Fruit fly (Drosophila melanogaster) whole organism, embryonic: ENCODE results near the gene Cdc16.
A peak's percentile ranks its signal among the peaks of the same experiment; 100 is the strongest.

Experiments used
- Atf3 ChIP-seq: fragments of 200-800 bp; sonication (Bioruptor generic); optimal IDR thresholded peaks from 3 replicates; lab custom pipeline; 2016; ENCODE audit warnings: missing biosample characterization, missing genetic modification characterization
- Bgb ChIP-seq: fragments of 200-800 bp; sonication (Bioruptor generic); IDR thresholded peaks from 2 replicates; pipeline ENCODE4 v1.3.6; 2022; ENCODE audit warnings: missing biosample characterization, missing genetic modification characterization; ENCODE audit not compliant: partially characterized antibody
- Blimp-1 ChIP-seq: fragments of 200-800 bp; sonication (Bioruptor generic); optimal IDR thresholded peaks from 3 replicates; lab custom pipeline; 2018; ENCODE audit warnings: missing biosample characterization, missing genetic modification characterization, mild to moderate bottlenecking, moderate library complexity, missing genetic modification reagents
- CG10543 ChIP-seq: fragments of 200-800 bp; sonication (Bioruptor generic); optimal IDR thresholded peaks from 3 replicates; lab custom pipeline; 2017; ENCODE audit warnings: missing biosample characterization, mild to moderate bottlenecking, missing genetic modification characterization, moderate library complexity
- CG12155 ChIP-seq: fragments of 200-800 bp; sonication (Bioruptor generic); optimal IDR thresholded peaks from 3 replicates; lab custom pipeline; 2016; ENCODE audit warnings: missing biosample characterization, missing genetic modification characterization
- CG12299 ChIP-seq: fragments of 200-800 bp; sonication (Bioruptor generic); optimal IDR thresholded peaks from 2 replicates; lab custom pipeline; 2018; ENCODE audit warnings: missing biosample characterization, mild to moderate bottlenecking, missing genetic modification characterization
- CG15479 ChIP-seq: fragments of 200-800 bp; sonication (Bioruptor generic); optimal IDR thresholded peaks from 3 replicates; lab custom pipeline; 2019; ENCODE audit warnings: missing biosample characterization, mild to moderate bottlenecking, missing genetic modification characterization, moderate library complexity
- CG16815 ChIP-seq: fragments of 200-800 bp; sonication (Bioruptor generic); optimal IDR thresholded peaks from 3 replicates; lab custom pipeline; 2017; ENCODE audit warnings: missing biosample characterization, mild to moderate bottlenecking, missing genetic modification characterization
- CG17912 ChIP-seq: fragments of 200-800 bp; sonication (Bioruptor generic); optimal IDR thresholded peaks from 2 replicates; lab custom pipeline; 2018; ENCODE audit warnings: missing biosample characterization, mild to moderate bottlenecking, missing genetic modification characterization
- CG18011 ChIP-seq: fragments of 200-800 bp; sonication (Bioruptor generic); optimal IDR thresholded peaks from 2 replicates; lab custom pipeline; 2017; ENCODE audit warnings: missing biosample characterization, missing genetic modification characterization, mild to moderate bottlenecking, moderate library complexity, missing genotype
- CG2120 ChIP-seq: fragments of 200-800 bp; sonication (Bioruptor generic); optimal IDR thresholded peaks from 3 replicates; lab custom pipeline; 2016; ENCODE audit warnings: missing biosample characterization, missing genetic modification characterization
- CG2199 ChIP-seq: fragments of 200-800 bp; sonication (Bioruptor generic); IDR thresholded peaks from 3 replicates; pipeline ENCODE4 v1.3.6; 2022; ENCODE audit warnings: missing biosample characterization, missing genetic modification characterization
- CG30020 ChIP-seq: fragments of 200-800 bp; optimal IDR thresholded peaks from 2 replicates; lab custom pipeline; 2019; ENCODE audit warnings: missing biosample characterization, mild to moderate bottlenecking, missing genetic modification characterization, moderate library complexity
- CG30431 ChIP-seq: fragments of 200-800 bp; sonication (Bioruptor generic); optimal IDR thresholded peaks from 2 replicates; lab custom pipeline; 2017; ENCODE audit warnings: missing biosample characterization, missing genetic modification characterization
- CG31388 ChIP-seq: fragments of 200-800 bp; sonication (Bioruptor generic); optimal IDR thresholded peaks from 2 replicates; lab custom pipeline; 2016; ENCODE audit warnings: missing biosample characterization, missing genetic modification characterization
- CG3407 ChIP-seq: fragments of 200-800 bp; sonication (Bioruptor generic); optimal IDR thresholded peaks from 2 replicates; lab custom pipeline; 2018; ENCODE audit warnings: missing biosample characterization, mild to moderate bottlenecking, missing genetic modification characterization
- CG3726 ChIP-seq: fragments of 200-800 bp; sonication (Bioruptor generic); IDR thresholded peaks from 3 replicates; pipeline ENCODE4, ENCODE4 v1.3.6; 2022; ENCODE audit warnings: missing biosample characterization, missing genetic modification characterization
- CG4328 ChIP-seq: fragments of 200-800 bp; sonication (Bioruptor generic); optimal IDR thresholded peaks from 3 replicates; lab custom pipeline; 2017; ENCODE audit warnings: missing biosample characterization, missing genetic modification reagents, missing genetic modification characterization
- CG8478 ChIP-seq: fragments of >200 bp; optimal IDR thresholded peaks from 2 replicates; lab custom pipeline; 2018
- CG9437 ChIP-seq: fragments of 200-800 bp; sonication (Bioruptor generic); optimal IDR thresholded peaks from 2 replicates; lab custom pipeline; 2018; ENCODE audit warnings: missing biosample characterization, mild to moderate bottlenecking, missing genetic modification characterization
- CTCF ChIP-seq: fragments of 200-800 bp; sonication (Bioruptor generic); optimal IDR thresholded peaks from 2 replicates; lab custom pipeline; 2017; ENCODE audit warnings: missing biosample characterization, mild to moderate bottlenecking, missing genetic modification characterization, moderate library complexity
- Camta ChIP-seq: fragments of 200-800 bp; sonication (Bioruptor generic); optimal IDR thresholded peaks from 2 replicates; lab custom pipeline; 2016; ENCODE audit warnings: missing biosample characterization, missing genetic modification characterization
- Doc2 ChIP-seq: fragments of 200-800 bp; sonication (Bioruptor generic); IDR thresholded peaks from 2 replicates; pipeline ENCODE4 v1.3.6; 2022; ENCODE audit warnings: missing biosample characterization, missing genetic modification characterization
- Fer1 ChIP-seq: fragments of 200-800 bp; sonication (Bioruptor generic); optimal IDR thresholded peaks from 2 replicates; lab custom pipeline; 2017; ENCODE audit warnings: missing biosample characterization, mild to moderate bottlenecking, missing genetic modification characterization
- GATAe ChIP-seq: fragments of 200-800 bp; sonication (Bioruptor generic); conservative IDR thresholded peaks from 2 replicates; pipeline ENCODE4 v1.3.6; 2022; ENCODE audit warnings: missing biosample characterization, missing genetic modification characterization
- HLH4C ChIP-seq: fragments of 200-800 bp; sonication (Bioruptor generic); IDR thresholded peaks from 3 replicates; pipeline ENCODE4 v1.3.6; 2022; ENCODE audit warnings: missing biosample characterization, missing genetic modification characterization; ENCODE audit not compliant: partially characterized antibody
- HLH54F ChIP-seq: fragments of 200-800 bp; sonication (Bioruptor generic); optimal IDR thresholded peaks from 3 replicates; lab custom pipeline; 2016; ENCODE audit warnings: missing biosample characterization, missing genetic modification characterization
- Hr78 ChIP-seq, 2 experiments: fragments of 200-800 bp in 1 of 2; fragments of >200 bp in 1 of 2; sonication (Bioruptor generic) in 1 of 2; optimal IDR thresholded peaks; 2 replicates each; lab custom pipeline; 2017 to 2019; ENCODE audit warnings: missing biosample characterization in 2 of 2, missing genetic modification characterization in 2 of 2, mild to moderate bottlenecking in 1 of 2, moderate library complexity in 1 of 2
- MTF-1 ChIP-seq: fragments of 200-800 bp; sonication (Bioruptor generic); optimal IDR thresholded peaks from 2 replicates; lab custom pipeline; 2018; ENCODE audit warnings: missing biosample characterization, mild to moderate bottlenecking, missing genetic modification characterization, borderline replicate concordance
- Myb ChIP-seq: fragments of 200-800 bp; sonication (Bioruptor generic); optimal IDR thresholded peaks from 2 replicates; lab custom pipeline; 2016; ENCODE audit warnings: missing biosample characterization, missing genetic modification characterization
- Oli ChIP-seq: fragments of 200-800 bp; sonication (Bioruptor generic); optimal IDR thresholded peaks from 2 replicates; lab custom pipeline; 2018; ENCODE audit warnings: missing biosample characterization, mild to moderate bottlenecking, missing genetic modification characterization, moderate library complexity
- PHDP ChIP-seq: fragments of 200-800 bp; sonication (Bioruptor generic); optimal IDR thresholded peaks from 3 replicates; lab custom pipeline; 2018; ENCODE audit warnings: missing biosample characterization, mild to moderate bottlenecking, missing genetic modification characterization, moderate library complexity
- Sin3A ChIP-seq: fragments of >200 bp; optimal IDR thresholded peaks from 2 replicates; lab custom pipeline; 2018
- Tbp ChIP-seq: fragments of >200 bp; optimal IDR thresholded peaks from 2 replicates; lab custom pipeline; 2018; ENCODE audit warnings: missing biosample characterization, missing genetic modification characterization
- ab ChIP-seq: fragments of 200-800 bp; sonication (Bioruptor generic); optimal IDR thresholded peaks from 2 replicates; lab custom pipeline; 2016; ENCODE audit warnings: missing biosample characterization, missing genetic modification characterization
- bab2 ChIP-seq: fragments of 200-800 bp; sonication (Bioruptor generic); optimal IDR thresholded peaks from 2 replicates; lab custom pipeline; 2016; ENCODE audit warnings: missing biosample characterization, missing genetic modification characterization
- bbx ChIP-seq: fragments of 200-800 bp; sonication (Bioruptor generic); IDR thresholded peaks from 2 replicates; pipeline ENCODE4 v1.3.6; 2022; ENCODE audit warnings: missing biosample characterization, missing genetic modification characterization; ENCODE audit not compliant: partially characterized antibody
- da ChIP-seq: fragments of 200-800 bp; sonication (Bioruptor generic); optimal IDR thresholded peaks from 2 replicates; lab custom pipeline; 2016; ENCODE audit warnings: missing biosample characterization, missing genetic modification characterization
- dati ChIP-seq: fragments of 200-800 bp; sonication (Bioruptor generic); IDR thresholded peaks from 2 replicates; pipeline ENCODE4 v1.3.6; 2022; ENCODE audit warnings: missing biosample characterization, missing genetic modification characterization
- dimm ChIP-seq: fragments of 200-800 bp; sonication (Bioruptor generic); IDR thresholded peaks from 2 replicates; pipeline ENCODE4 v1.3.6; 2022; ENCODE audit warnings: missing biosample characterization, missing genetic modification characterization
- grau ChIP-seq: fragments of 200-800 bp; optimal IDR thresholded peaks from 3 replicates; lab custom pipeline; 2019; ENCODE audit warnings: missing biosample characterization, mild to moderate bottlenecking, missing genetic modification characterization, moderate library complexity
- gsb ChIP-seq: fragments of 200-800 bp; sonication (Bioruptor generic); IDR thresholded peaks from 2 replicates; pipeline ENCODE4 v1.3.6; 2022; ENCODE audit warnings: missing biosample characterization, missing genetic modification characterization
- ind ChIP-seq: fragments of 200-800 bp; sonication (Bioruptor generic); optimal IDR thresholded peaks from 3 replicates; lab custom pipeline; 2016; ENCODE audit warnings: missing biosample characterization, missing genetic modification characterization
- insv ChIP-seq, 2 experiments: fragments of 200-800 bp; sonication (Bioruptor generic); optimal IDR thresholded peaks; 3 replicates each; lab custom pipeline; 2016 to 2018; ENCODE audit warnings: missing biosample characterization in 2 of 2, missing genetic modification characterization in 2 of 2
- mld ChIP-seq: fragments of 200-800 bp; sonication (Bioruptor generic); IDR thresholded peaks from 3 replicates; pipeline ENCODE4 v1.3.6; 2022; ENCODE audit warnings: missing biosample characterization, missing genetic modification characterization; ENCODE audit not compliant: partially characterized antibody
- sd ChIP-seq: fragments of 200-800 bp; sonication (Bioruptor generic); optimal IDR thresholded peaks from 3 replicates; lab custom pipeline; 2018; ENCODE audit warnings: missing biosample characterization, mild to moderate bottlenecking, missing genetic modification characterization, moderate library complexity
- sima ChIP-seq: fragments of 200-800 bp; sonication (Bioruptor generic); optimal IDR thresholded peaks from 2 replicates; lab custom pipeline; 2016; ENCODE audit warnings: missing biosample characterization, missing genetic modification characterization
- sob ChIP-seq: fragments of 200-800 bp; sonication (Bioruptor generic); IDR thresholded peaks from 2 replicates; pipeline ENCODE4 v1.3.6; 2022; ENCODE audit warnings: missing biosample characterization, missing genetic modification characterization
- stc ChIP-seq: fragments of 200-800 bp; sonication (Bioruptor generic); IDR thresholded peaks from 2 replicates; pipeline ENCODE4 v1.3.6; 2022; ENCODE audit warnings: missing biosample characterization, missing genetic modification characterization
- tna ChIP-seq: fragments of 200-800 bp; sonication (Bioruptor generic); IDR thresholded peaks from 2 replicates; pipeline ENCODE4 v1.3.6; 2022; ENCODE audit warnings: missing biosample characterization, missing genetic modification characterization; ENCODE audit not compliant: partially characterized antibody
- vvl ChIP-seq: fragments of 200-800 bp; sonication (Bioruptor generic); IDR thresholded peaks from 2 replicates; pipeline ENCODE4 v1.3.6; 2022; ENCODE audit warnings: missing biosample characterization, missing genetic modification characterization
- zf30C ChIP-seq: fragments of 200-800 bp; sonication (Bioruptor generic); optimal IDR thresholded peaks from 3 replicates; lab custom pipeline; 2018; ENCODE audit warnings: missing biosample characterization, mild to moderate bottlenecking, missing genetic modification characterization

Cdc16 gene

DNA sequence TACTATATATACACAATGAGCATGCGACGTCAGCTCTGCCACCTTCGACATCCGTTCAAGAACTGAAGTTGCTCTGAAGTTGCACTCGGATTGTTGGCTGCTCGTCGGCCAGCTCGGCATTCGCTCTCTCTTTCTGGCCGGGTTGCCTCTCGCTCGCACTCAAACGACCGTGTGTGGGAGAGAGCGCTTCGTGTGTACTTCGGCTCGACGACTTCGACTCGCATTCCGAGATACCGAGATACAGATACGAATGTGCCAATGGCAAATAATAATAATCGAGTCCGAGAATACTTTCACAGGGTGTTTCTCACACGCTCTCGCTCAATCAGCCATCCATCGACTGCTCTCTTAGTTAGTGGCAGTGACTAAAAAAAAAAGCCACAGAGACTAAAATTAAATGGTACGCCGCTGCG lies 14.4 kb downstream of the Cdc16 start (continued):
- TF ChIP-seq CG17912 (GFP tag; lab: Kevin White, UChicago) (peak; percentile 45), Oli (tag; lab: Kevin White, UChicago) (no peak), zf30C (GFP tag; lab: Kevin White, UChicago) (peak; percentile 24), Tbp (GFP tag; lab: Kevin White, UChicago) (peak; percentile 89), CG30020 (tag; lab: Kevin White, UChicago) (no peak), tna (GFP tag; lab: Robert Waterston, UW) (peak; percentile 54; the same call in 1 of the 2 replicates), CG10543 (GFP tag; lab: Kevin White, UChicago) (peak; percentile 76), Blimp-1 (GFP tag; lab: Kevin White, UChicago) (peak; percentile 9), gsb (no peak), CTCF (GFP tag; lab: Kevin White, UChicago) (no peak), ab (GFP tag; lab: Kevin White, UChicago) (no peak), Bgb (GFP tag; lab: Robert Waterston, UW) (peak; percentile 69), ind (GFP tag; lab: Kevin White, UChicago) (no peak), CG16815 (no peak), CG12299 (tag; lab: Kevin White, UChicago) (no peak), CG4328 (GFP tag; lab: Kevin White, UChicago) (no peak), Doc2 (no peak), bbx (peak; percentile 66), CG3726 (GFP tag; lab: Robert Waterston, UW) (no peak), grau (peak; percentile 17), Fer1 (GFP tag; lab: Kevin White, UChicago) (peak; percentile 25), dimm (GFP tag; lab: Robert Waterston, UW) (no peak), Camta (GFP tag; lab: Kevin White, UChicago) (no peak), Myb (GFP tag; lab: Kevin White, UChicago) (no peak), GATAe (GFP tag; lab: Robert Waterston, UW) (peak; percentile 78), CG12155 (GFP tag; lab: Kevin White, UChicago) (peak; percentile 23), sd (peak; percentile 100), bab2 (GFP tag; lab: Kevin White, UChicago) (no peak), sima (no peak), da (GFP tag; lab: Kevin White, UChicago) (no peak), Sin3A (lab: Kevin White, UChicago) (no peak), HLH4C (no peak; the same call in 2 of the 3 replicates), MTF-1 (GFP tag; lab: Kevin White, UChicago) (peak; percentile 31), CG30431 (GFP tag; lab: Kevin White, UChicago) (no peak), dati (no peak), CG2199 (GFP tag; lab: Robert Waterston, UW) (peak; percentile 81; the same call in 1 of the 3 replicates), HLH54F (no peak), CG8478 (lab: Kevin White, UChicago) (peak; percentile 91), CG31388 (GFP tag; lab: Kevin White, UChicago) (no peak), CG2120 (GFP tag; lab: Kevin White, UChicago) (no peak), insv (GFP tag; optimal IDR thresholded peaks at IDR 0.05; lab: Kevin White, UChicago) (peak in 1 of 2 experiments; percentile 15), vvl (GFP tag; lab: Robert Waterston, UW) (peak; percentile 72; the same call in 1 of the 2 replicates), Hr78 (GFP tag; optimal IDR thresholded peaks at IDR 0.05; lab: Kevin White, UChicago) (no peak), mld (GFP tag; lab: Robert Waterston, UW) (no peak; the same call in 2 of the 3 replicates), CG9437 (GFP tag; lab: Kevin White, UChicago) (no peak), PHDP (peak; percentile 38), stc (GFP tag; lab: Robert Waterston, UW) (peak; percentile 37; the same call in 1 of the 2 replicates), CG18011 (GFP tag; lab: Kevin White, UChicago) (no peak), CG15479 (GFP tag; lab: Kevin White, UChicago) (peak; percentile 63), Atf3 (GFP tag; lab: Kevin White, UChicago) (no peak), CG3407 (no peak), sob (GFP tag; lab: Robert Waterston, UW) (peak; percentile 60)
